Worm (Caenorhabditis elegans): ENCODE data around the gene C49C8.1.

DNA sequence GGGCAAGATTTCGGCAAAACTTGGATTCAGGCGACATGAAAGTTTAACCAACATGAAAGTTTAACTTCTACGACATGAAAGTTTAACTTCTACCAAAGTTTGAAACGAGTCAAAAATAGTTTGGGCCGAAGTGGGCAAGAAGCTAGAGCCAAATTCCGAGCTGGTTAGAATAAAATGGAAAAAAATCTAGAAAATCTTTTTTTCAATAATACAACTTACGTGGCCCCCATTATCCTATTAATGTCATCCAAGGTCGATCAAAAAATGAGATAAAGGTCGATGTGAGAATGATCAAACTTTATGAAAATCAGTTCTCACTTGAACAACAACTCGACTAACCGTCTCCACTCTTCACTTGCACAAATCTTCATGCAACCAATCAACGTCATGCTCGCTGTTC, 22.9 kb downstream of the C49C8.1 start, which contains the start of gene F08B4.8:
- TF ChIP-seq lin-39 (tag; optimal IDR thresholded peaks at IDR 0.05) (no peak), nhr-25 (tag; optimal IDR thresholded peaks at IDR 0.05) (no peak), nhr-237 (tag; optimal IDR thresholded peaks at IDR 0.05) (no peak), nhr-23 (tag; optimal IDR thresholded peaks at IDR 0.05) (no peak), ztf-4 (tag; optimal IDR thresholded peaks at IDR 0.05) (no peak), nhr-11 (tag; optimal IDR thresholded peaks at IDR 0.05) (no peak), unc-62 (GFP tag; optimal IDR thresholded peaks at IDR 0.05) (no peak), lin-13 (GFP tag; optimal IDR thresholded peaks at IDR 0.05) (no peak), ama-1 (optimal IDR thresholded peaks at IDR 0.05) (no peak), elt-3 (tag; optimal IDR thresholded peaks at IDR 0.05) (no peak), skn-1 (tag; optimal IDR thresholded peaks at IDR 0.05) (no peak), zag-1 (tag; optimal IDR thresholded peaks at IDR 0.05) (no peak), F13H6.1 (tag; optimal IDR thresholded peaks at IDR 0.05) (no peak)

Data from whole organism, L2 larva.